Fruit fly (Drosophila melanogaster) ovary, adult (tissue): ENCODE results near the gene SMC3.

Experiments
- CG17801 ChIP-seq: fragments of 200-800 bp; optimal IDR thresholded peaks from 2 replicates; lab custom pipeline; 2019; ENCODE audit warnings: missing biosample characterization, mild to moderate bottlenecking, missing genetic modification characterization, moderate library complexity; ENCODE audit not compliant: partially characterized antibody

The SMC3 gene

dm6 chrX:16593418-16593817, at the start of gene SMC3, which contains the start of gene Ubc7:
TSS of gene SMC3 (minus strand) at chrX:16593439.
TSS of gene Ubc7 (plus strand) at chrX:16593677.
- TF ChIP-seq CG17801: peak; percentile 20

dm6 chrX:16641101-16641420, 47.8 kb upstream of the SMC3 start:
- TF ChIP-seq CG17801: no peak

DNA sequence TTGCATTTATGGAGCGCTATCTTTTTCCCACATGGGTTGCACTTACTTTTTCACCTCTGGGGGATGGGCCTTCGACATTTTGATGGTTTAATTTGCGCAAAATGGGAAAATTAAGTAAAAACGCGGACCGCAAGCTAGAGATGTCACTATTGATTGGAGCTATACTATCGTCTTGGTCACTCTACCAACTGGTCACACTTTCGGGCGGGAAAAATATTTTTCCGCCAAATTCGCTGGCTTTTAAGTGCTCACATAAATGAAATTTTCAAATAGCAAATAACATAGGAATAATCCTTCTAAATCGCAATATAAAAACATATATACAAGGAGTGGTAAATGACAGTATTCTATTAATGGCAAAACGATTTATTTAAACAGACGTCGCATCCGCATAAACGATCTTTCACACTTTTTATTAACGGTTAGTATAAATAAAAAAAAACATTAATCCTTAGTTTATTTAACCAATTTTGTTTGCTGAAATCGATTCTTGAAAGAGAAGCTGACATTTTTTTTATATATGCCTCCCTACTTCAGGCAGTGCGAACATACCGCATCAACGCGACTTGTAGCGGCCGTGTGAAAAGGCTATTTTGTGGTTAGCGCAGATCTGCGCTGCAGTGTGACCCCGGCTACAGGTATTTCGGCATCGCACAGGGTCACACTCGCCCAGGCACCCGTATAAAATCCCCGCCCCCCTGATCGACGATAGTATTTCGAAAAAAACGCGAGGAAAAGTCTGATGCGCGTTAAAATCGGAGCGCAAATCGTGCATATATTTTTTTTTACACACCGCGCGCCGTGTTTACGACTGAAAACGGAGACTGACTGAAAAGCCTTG, 47.2 kb upstream of the SMC3 start, which contains the start of the genes SNRPG and mthl1:
Gene SNRPG (minus strand): TSS at position 160 of the 841 bp plus-strand sequence.
Gene mthl1 (plus strand): TSS at position 709 of the 841 bp plus-strand sequence.
- TF ChIP-seq CG17801: no peak

DNA sequence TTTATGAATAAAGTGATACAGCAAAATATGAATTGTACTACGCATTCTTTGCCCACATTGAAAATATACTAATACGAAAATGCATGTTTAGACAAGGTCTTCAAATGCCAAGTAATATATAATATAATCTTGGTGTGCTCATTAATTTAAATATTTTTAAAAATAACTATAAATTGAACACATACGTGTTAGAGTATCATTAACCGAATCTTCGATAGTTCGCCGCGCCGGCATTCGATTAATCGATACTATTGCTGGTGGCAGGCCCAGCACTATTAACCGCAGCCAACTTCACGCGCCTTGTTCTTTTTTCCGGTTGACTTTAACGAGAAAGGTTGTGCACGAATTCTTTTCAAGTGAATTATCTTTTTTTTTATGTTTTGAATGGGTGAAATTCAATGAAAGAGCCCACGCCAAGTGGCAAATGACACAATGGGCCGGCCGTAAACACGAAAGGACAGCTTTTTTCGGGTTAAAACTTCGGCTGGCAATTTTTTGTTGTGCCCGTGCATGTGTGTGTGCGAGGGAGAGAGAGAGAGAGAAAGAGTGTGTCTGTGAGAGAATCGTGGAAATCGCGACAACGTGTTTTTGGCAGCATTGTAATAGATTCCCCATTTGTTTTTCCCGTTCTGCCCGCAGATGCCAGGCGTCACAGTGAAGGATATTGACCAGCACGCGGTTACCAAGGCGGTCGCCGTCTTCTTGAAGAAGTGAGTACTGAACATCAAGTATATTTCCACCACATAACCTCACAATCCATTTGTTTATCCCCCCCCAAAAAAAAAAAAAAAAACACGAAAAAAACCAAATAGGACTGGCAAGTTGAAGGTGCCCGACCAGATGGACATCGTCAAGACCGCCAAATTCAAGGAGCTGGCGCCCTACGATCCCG, 44.6 kb upstream of the SMC3 start, which contains the start of gene RpS19a:
Gene RpS19a (plus strand): TSS at position 301 of the 892 bp plus-strand sequence.
- peak; percentile 89 for TF ChIP-seq CG17801

DNA sequence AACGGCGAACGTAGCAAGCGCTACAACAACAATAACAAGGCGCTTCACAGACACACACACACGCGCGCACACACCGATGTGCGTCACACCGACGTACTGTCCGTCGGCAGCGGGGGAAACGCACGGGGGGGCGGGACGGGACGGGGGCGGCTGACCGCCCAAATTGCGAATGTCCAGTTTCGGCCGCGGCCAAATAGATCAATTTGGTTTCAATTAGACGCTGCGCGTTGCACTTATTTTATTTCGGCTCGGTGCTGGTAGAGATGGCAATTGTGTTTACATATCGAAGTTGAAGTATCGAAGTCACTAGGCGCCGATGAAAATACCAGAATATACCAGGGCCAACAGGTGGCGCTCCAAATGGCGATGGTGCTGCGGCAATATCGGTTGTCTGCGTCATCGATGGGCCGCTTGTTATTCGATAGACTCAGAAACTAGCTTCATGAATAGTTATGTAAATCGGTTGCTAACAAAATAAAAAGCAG, 43.9 kb upstream of the SMC3 start, which contains the start of gene Rok:
Gene Rok (minus strand): TSS at position 309 of the 485 bp plus-strand sequence.
- TF ChIP-seq CG17801: no peak

DNA sequence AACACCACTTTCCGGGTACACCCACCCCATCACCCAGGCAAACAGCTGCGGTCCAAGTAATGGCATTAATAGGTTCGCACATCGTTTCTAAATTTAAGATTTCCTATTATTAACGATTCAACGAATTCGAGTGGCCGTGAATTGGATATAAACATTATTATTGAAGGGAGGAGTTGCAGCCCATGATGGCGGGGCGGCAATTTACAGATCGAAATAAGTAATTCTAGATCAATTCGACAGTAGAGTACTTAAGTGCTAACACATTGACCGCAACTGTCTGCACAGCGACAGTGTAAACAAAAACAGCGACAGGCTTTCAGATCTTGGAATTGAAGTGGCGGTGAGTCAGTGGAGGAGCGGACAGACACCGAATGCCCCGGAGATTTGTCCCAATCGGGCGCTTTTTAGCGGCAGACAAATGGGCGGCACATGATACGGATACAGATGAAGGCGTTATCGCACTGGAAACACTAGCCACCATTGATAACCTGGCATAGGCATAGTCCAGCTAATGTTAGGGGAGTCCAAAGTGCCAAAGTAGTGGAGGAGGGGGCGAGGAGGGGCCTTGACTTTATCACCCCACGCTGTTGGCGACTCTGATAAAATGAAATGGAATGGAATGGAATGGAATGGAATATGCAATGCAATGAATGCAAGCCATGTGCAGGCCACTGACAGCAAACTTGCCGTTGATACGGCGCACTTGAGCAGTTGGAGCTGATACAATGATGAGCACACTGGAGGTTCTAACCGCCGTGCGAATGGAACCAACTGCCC, 40.1 kb upstream of the SMC3 start:
- TF ChIP-seq CG17801: no peak

dm6 chrX:16632135-16632534, 38.9 kb upstream of the SMC3 start, which contains the start of gene CG9777:
TSS of gene CG9777 (minus strand) at chrX:16632235.
- no peak for TF ChIP-seq CG17801

dm6 chrX:16624519-16624918, 31.3 kb upstream of the SMC3 start:
- no peak for TF ChIP-seq CG17801

- TF ChIP-seq CG17801: no peak
Observed at dm6 chrX:16623524-16623923, 30.3 kb upstream of the SMC3 start.

dm6 chrX:16621462-16621861, 28.2 kb upstream of the SMC3 start, which contains the start of gene CG9782:
TSS of gene CG9782 (minus strand) at chrX:16621589.
- no peak for TF ChIP-seq CG17801

DNA sequence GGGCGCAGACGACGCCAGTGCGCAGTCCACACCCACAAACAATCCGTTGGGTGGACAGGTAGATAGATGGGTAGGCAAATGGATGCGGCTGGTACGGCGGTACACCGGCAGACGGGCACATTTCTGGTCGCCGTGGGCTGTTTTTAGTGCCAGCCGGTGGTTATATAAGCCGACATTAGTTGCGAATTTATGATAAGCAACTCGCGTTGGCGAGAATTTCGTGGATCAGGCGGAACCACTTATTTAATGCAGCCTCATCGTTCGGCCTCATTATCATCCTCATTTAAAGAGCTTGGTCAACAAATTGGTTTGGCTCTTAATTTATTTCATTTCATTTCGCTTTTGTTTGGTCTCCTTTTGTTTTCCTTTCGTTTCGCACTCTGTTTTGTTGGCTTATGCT, 25.5 kb upstream of the SMC3 start:
- no peak for TF ChIP-seq CG17801

- no peak for TF ChIP-seq CG17801
Observed at dm6 chrX:16616773-16617738, 23.8 kb upstream of the SMC3 start.

DNA sequence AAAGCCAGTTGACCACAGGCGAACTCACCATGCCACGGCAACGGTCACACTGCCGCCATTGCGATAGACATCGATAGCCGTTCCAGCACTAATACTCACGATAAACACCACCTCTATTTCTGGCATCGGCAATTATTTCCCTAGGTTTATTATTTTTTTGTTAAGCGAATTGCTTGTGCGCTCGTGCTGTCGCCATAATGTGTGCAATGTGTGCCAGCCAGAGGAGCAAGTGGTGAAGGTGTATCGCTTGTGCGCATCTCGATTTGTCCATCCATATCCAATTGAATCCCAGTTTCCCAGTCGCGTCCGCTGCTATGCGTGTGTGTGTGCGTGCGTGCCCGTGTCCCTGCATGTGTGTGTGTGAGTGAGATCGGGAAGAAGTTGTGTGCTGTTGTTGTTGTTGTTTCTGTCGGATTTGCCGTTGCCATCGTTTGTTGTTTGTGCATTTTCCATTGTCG, 17.4 kb upstream of the SMC3 start, which contains the start of gene mbt:
Gene mbt (plus strand): TSS at position 85 of the 458 bp plus-strand sequence.
- peak; percentile 7 for TF ChIP-seq CG17801

dm6 chrX:16607828-16608227, 14.6 kb upstream of the SMC3 start:
- no peak for TF ChIP-seq CG17801

DNA sequence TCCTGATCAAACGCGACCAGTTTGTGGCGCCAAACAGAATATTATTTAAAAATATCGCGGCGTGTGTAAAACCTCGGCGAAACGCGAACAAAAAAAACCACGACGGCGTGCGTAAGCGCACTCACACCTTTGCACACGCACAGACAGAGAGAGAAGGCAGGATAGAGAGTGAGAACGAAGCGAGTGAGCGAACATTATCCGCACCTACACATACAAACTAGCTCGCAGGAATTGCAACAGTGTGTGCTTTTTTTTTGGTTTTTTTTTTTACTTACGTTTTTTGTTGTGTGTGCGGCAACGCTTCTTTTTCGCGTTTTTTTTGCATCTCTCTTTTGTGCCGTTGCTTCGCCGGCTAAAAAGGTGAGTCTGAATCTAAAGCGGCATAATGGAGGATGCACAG, 6.5 kb upstream of the SMC3 start:
- TF ChIP-seq CG17801: no peak
